Worm (Caenorhabditis elegans): Measurements from ENCODE around the gene gldc-1.

ce11 chrII:6047639-6048159, 2.5 kb upstream of the gldc-1 start, which contains the start of the genes R12C12.6 and ran-5:
- TF ChIP-seq tlf-1 (GFP tag; optimal IDR thresholded peaks at IDR 0.05) (peak; percentile 73), ZK185.1 (tag; optimal IDR thresholded peaks at IDR 0.05; ENCODE audit: poor library complexity, severe bottlenecking) (peak; percentile 68), K12H6.12 (tag; optimal IDR thresholded peaks at IDR 0.05) (peak; percentile 23), lin-35 (GFP tag; optimal IDR thresholded peaks at IDR 0.05) (peak in 1 of 3 experiments; percentile 82), madf-10 (tag; optimal IDR thresholded peaks at IDR 0.05) (no peak), madf-8 (GFP tag; conservative IDR thresholded peaks at IDR 0.05) (peak; percentile 61; the same call in 1 of the 2 replicates), snpc-4 (GFP tag; optimal IDR thresholded peaks at IDR 0.05) (peak; percentile 41), snpc-4 (tag; optimal IDR thresholded peaks at IDR 0.05) (peak in 2 of 4 experiments; percentile 74 to 78), lin-26 (GFP tag; IDR thresholded peaks at IDR 0.05) (no peak), Y53G8AR.9 (GFP tag; conservative IDR thresholded peaks at IDR 0.05) (peak; percentile 89), unc-130 (GFP tag; optimal IDR thresholded peaks at IDR 0.05) (peak; percentile 11), F49E8.2 (tag; optimal IDR thresholded peaks at IDR 0.05; ENCODE audit: insufficient read depth) (peak; percentile 52), ama-1 (optimal IDR thresholded peaks at IDR 0.05) (no peak), ama-1 (GFP tag; optimal IDR thresholded peaks at IDR 0.05) (no peak), hmg-20 (GFP tag; IDR thresholded peaks at IDR 0.05) (peak; percentile 66; the same call in 1 of the 2 replicates), pha-4 (tag; optimal IDR thresholded peaks at IDR 0.05) (peak; percentile 72)
